Worm (Caenorhabditis elegans) whole organism, mixed stage, embryonic: Measurements from ENCODE around the gene sek-5.
A peak's percentile ranks its signal among the peaks of the same experiment; 100 is the strongest.

ENCODE experiments used
- M03D4.4 ChIP-seq: sonication (generic microtip); optimal IDR thresholded peaks from 2 replicates; lab custom pipeline; 2017; ENCODE audit warnings: mild to moderate bottlenecking, missing genetic modification characterization, missing compliant biosample characterization
- bed-3 ChIP-seq: fragments of 200-800 bp; sonication (Bioruptor generic); optimal IDR thresholded peaks from 3 replicates; lab custom pipeline; 2018; ENCODE audit warnings: mild to moderate bottlenecking, missing genetic modification characterization, moderate library complexity, missing compliant biosample characterization
- blmp-1 ChIP-seq: fragments of 150-350 bp; optimal IDR thresholded peaks from 2 replicates; lab custom pipeline; 2014; ENCODE audit warnings: missing biosample characterization, missing genetic modification characterization
- ceh-39 ChIP-seq: fragments of 150-350 bp; optimal IDR thresholded peaks from 2 replicates; lab custom pipeline; 2014; ENCODE audit warnings: missing biosample characterization, missing genetic modification characterization
- ceh-43 ChIP-seq: fragments of 200-800 bp; sonication (Bioruptor generic); optimal IDR thresholded peaks from 2 replicates; lab custom pipeline; 2018; ENCODE audit warnings: mild to moderate bottlenecking, missing genetic modification characterization, moderate library complexity, missing compliant biosample characterization
- ceh-83 ChIP-seq: fragments of 200-800 bp; sonication (Bioruptor generic); optimal IDR thresholded peaks from 2 replicates; lab custom pipeline; 2018; ENCODE audit warnings: mild to moderate bottlenecking, missing genetic modification characterization, missing compliant biosample characterization
- ces-1 ChIP-seq: fragments of 150-350 bp; optimal IDR thresholded peaks from 2 replicates; lab custom pipeline; 2014; ENCODE audit warnings: missing biosample characterization, missing genetic modification reagents, missing genetic modification characterization
- cnd-1 ChIP-seq: fragments of 200-800 bp; sonication (Bioruptor generic); optimal IDR thresholded peaks from 2 replicates; lab custom pipeline; 2018; ENCODE audit warnings: mild to moderate bottlenecking, missing genetic modification characterization, missing compliant biosample characterization
- drap-1 ChIP-seq: fragments of 200-800 bp; sonication (Bioruptor generic); optimal IDR thresholded peaks from 3 replicates; lab custom pipeline; 2018; ENCODE audit warnings: mild to moderate bottlenecking, missing genetic modification characterization, missing compliant biosample characterization
- elt-1 ChIP-seq: sonication (generic microtip); optimal IDR thresholded peaks from 2 replicates; lab custom pipeline; 2017; ENCODE audit warnings: missing genetic modification characterization, mild to moderate bottlenecking, missing compliant biosample characterization, antibody characterized with exemption, moderate library complexity, borderline replicate concordance; ENCODE audit not compliant: insufficient read depth
- elt-3 ChIP-seq: fragments of 150-350 bp; optimal IDR thresholded peaks from 2 replicates; lab custom pipeline; 2014; ENCODE audit warnings: missing biosample characterization, missing genetic modification characterization
- flh-1 ChIP-seq: fragments of 200-800 bp; sonication (Bioruptor generic); optimal IDR thresholded peaks from 2 replicates; lab custom pipeline; 2018; ENCODE audit warnings: mild to moderate bottlenecking, missing genetic modification characterization, moderate library complexity, missing compliant biosample characterization
- ham-2 ChIP-seq: fragments of 200-800 bp; sonication (Bioruptor generic); optimal IDR thresholded peaks from 2 replicates; lab custom pipeline; 2018; ENCODE audit warnings: mild to moderate bottlenecking, missing genetic modification characterization, missing compliant biosample characterization
- hlh-1 ChIP-seq: fragments of 150-350 bp; optimal IDR thresholded peaks from 2 replicates; lab custom pipeline; 2014; ENCODE audit warnings: missing biosample characterization, missing genetic modification reagents, missing genetic modification characterization
- lin-13 ChIP-seq: fragments of 150-350 bp; optimal IDR thresholded peaks from 2 replicates; lab custom pipeline; 2014; ENCODE audit warnings: missing biosample characterization, missing genetic modification characterization
- lsy-2 ChIP-seq: fragments of 150-350 bp; optimal IDR thresholded peaks from 2 replicates; lab custom pipeline; 2014; ENCODE audit warnings: missing biosample characterization, missing genetic modification characterization
- mep-1 ChIP-seq: fragments of 150-350 bp; optimal IDR thresholded peaks from 2 replicates; lab custom pipeline; 2017; ENCODE audit warnings: missing biosample characterization, missing genetic modification reagents, missing genetic modification characterization, inconsistent platforms
- mls-2 ChIP-seq: sonication (generic microtip); optimal IDR thresholded peaks from 2 replicates; lab custom pipeline; 2016; ENCODE audit warnings: mild to moderate bottlenecking, missing genetic modification characterization, moderate library complexity, missing compliant biosample characterization
- nhr-12 ChIP-seq: fragments of 150-350 bp; optimal IDR thresholded peaks from 2 replicates; lab custom pipeline; 2014; ENCODE audit warnings: missing biosample characterization, missing genetic modification characterization
- nhr-2 ChIP-seq: fragments of 150-350 bp; optimal IDR thresholded peaks from 2 replicates; lab custom pipeline; 2014; ENCODE audit warnings: missing biosample characterization, missing genetic modification characterization
- nhr-237 ChIP-seq: fragments of 150-350 bp; optimal IDR thresholded peaks from 2 replicates; lab custom pipeline; 2014; ENCODE audit warnings: missing biosample characterization, missing genetic modification characterization
- nhr-28 ChIP-seq: fragments of 150-350 bp; optimal IDR thresholded peaks from 2 replicates; lab custom pipeline; 2014; ENCODE audit warnings: missing biosample characterization, missing genetic modification characterization
- nhr-76 ChIP-seq: sonication (generic microtip); optimal IDR thresholded peaks from 2 replicates; lab custom pipeline; 2017; ENCODE audit warnings: missing biosample characterization, missing genetic modification characterization
- pha-4 ChIP-seq: fragments of 150-350 bp; optimal IDR thresholded peaks from 2 replicates; lab custom pipeline; 2018; ENCODE audit warnings: missing biosample characterization, missing genetic modification reagents, missing genetic modification characterization
- sem-2 ChIP-seq: fragments of 200-800 bp; sonication (Bioruptor generic); optimal IDR thresholded peaks from 2 replicates; lab custom pipeline; 2018; ENCODE audit warnings: mild to moderate bottlenecking, missing genetic modification characterization, missing compliant biosample characterization
- snpc-4 ChIP-seq: fragments of 150-350 bp; optimal IDR thresholded peaks from 2 replicates; lab custom pipeline; 2014; ENCODE audit warnings: missing biosample characterization, missing genetic modification characterization
- sptf-1 ChIP-seq: sonication (generic microtip); optimal IDR thresholded peaks from 2 replicates; lab custom pipeline; 2017; ENCODE audit warnings: mild to moderate bottlenecking, missing genetic modification characterization, moderate library complexity, missing compliant biosample characterization
- tbx-8 ChIP-seq: fragments of 200-800 bp; sonication (Bioruptor generic); optimal IDR thresholded peaks from 2 replicates; lab custom pipeline; 2018; ENCODE audit warnings: mild to moderate bottlenecking, missing genetic modification characterization, moderate library complexity, missing compliant biosample characterization
- unc-120 ChIP-seq: sonication (generic microtip); optimal IDR thresholded peaks from 2 replicates; lab custom pipeline; 2017; ENCODE audit warnings: missing genetic modification characterization, missing compliant biosample characterization; ENCODE audit not compliant: poor library complexity, severe bottlenecking
- unc-39 ChIP-seq: fragments of 150-350 bp; optimal IDR thresholded peaks from 2 replicates; lab custom pipeline; 2014; ENCODE audit warnings: missing biosample characterization, missing genetic modification characterization
- unc-62 ChIP-seq: fragments of 150-350 bp; optimal IDR thresholded peaks from 2 replicates; lab custom pipeline; 2014; ENCODE audit warnings: missing biosample characterization, missing genetic modification reagents, missing genetic modification characterization
- zip-8 ChIP-seq: fragments of 150-350 bp; optimal IDR thresholded peaks from 2 replicates; lab custom pipeline; 2014; ENCODE audit warnings: missing biosample characterization, missing genetic modification characterization
- ztf-11 ChIP-seq: fragments of 150-350 bp; optimal IDR thresholded peaks from 2 replicates; lab custom pipeline; 2014; ENCODE audit warnings: missing biosample characterization, missing genetic modification characterization

Gene sek-5

ce11 chrX:5386558-5386957 is 9.2 kb downstream of the sek-5 start, which contains the start of gene kcnl-3:
kcnl-3 (plus strand) TSS chrX:5386858.
- no peak for TF ChIP-seq nhr-237 (tag; lab: Kevin White, UChicago)
- no peak for TF ChIP-seq elt-3
- TF ChIP-seq ztf-11 (tag; lab: Kevin White, UChicago), result no peak
- TF ChIP-seq ceh-83 (GFP tag; lab: Kevin White, UChicago), result no peak
- TF ChIP-seq blmp-1 (tag; lab: Kevin White, UChicago), result no peak
- no peak for TF ChIP-seq ceh-43 (GFP tag; lab: Kevin White, UChicago)
- no peak for TF ChIP-seq sptf-1 (tag; lab: Kevin White, UChicago)
- TF ChIP-seq hlh-1 (tag; lab: Kevin White, UChicago), result no peak
- no peak for TF ChIP-seq snpc-4
- TF ChIP-seq pha-4 (tag; lab: Kevin White, UChicago), result no peak
- no peak for TF ChIP-seq unc-39 (tag; lab: Kevin White, UChicago)
- no peak for TF ChIP-seq bed-3 (GFP tag; lab: Kevin White, UChicago)
- no peak for TF ChIP-seq ces-1 (GFP tag; lab: Kevin White, UChicago)
- TF ChIP-seq mls-2, result no peak

- TF ChIP-seq unc-120, result no peak
- no peak for TF ChIP-seq nhr-28 (tag; lab: Kevin White, UChicago)
Measured at ce11 chrX:5387629-5388028, 10.2 kb downstream of the sek-5 start.

ce11 chrX:5397300-5397699 is 19.9 kb downstream of the sek-5 start, which contains the start of gene C03F11.2:
C03F11.2 (minus strand) TSS chrX:5397400.
- TF ChIP-seq M03D4.4 (tag; lab: Kevin White, UChicago) (no peak), hlh-1 (tag; lab: Kevin White, UChicago) (no peak), ceh-39 (no peak), ces-1 (GFP tag; lab: Kevin White, UChicago) (no peak), ztf-11 (tag; lab: Kevin White, UChicago) (no peak), blmp-1 (tag; lab: Kevin White, UChicago) (no peak), nhr-237 (tag; lab: Kevin White, UChicago) (no peak), sem-2 (GFP tag; lab: Kevin White, UChicago) (no peak), nhr-2 (tag; lab: Kevin White, UChicago) (no peak), mls-2 (no peak), tbx-8 (GFP tag; lab: Kevin White, UChicago) (no peak), snpc-4 (no peak), elt-3 (no peak), cnd-1 (tag; lab: Kevin White, UChicago) (no peak)

ce11 chrX:5400524-5400923 is 23.1 kb downstream of the sek-5 start, which contains the start of gene scav-1:
scav-1 (minus strand) TSS chrX:5400584.
- no peak for TF ChIP-seq zip-8 (tag; lab: Kevin White, UChicago)
- no peak for TF ChIP-seq flh-1 (GFP tag; lab: Kevin White, UChicago)
- TF ChIP-seq lsy-2 (tag; lab: Kevin White, UChicago), result no peak
- TF ChIP-seq blmp-1 (tag; lab: Kevin White, UChicago), result no peak
- TF ChIP-seq ces-1 (GFP tag; lab: Kevin White, UChicago), result no peak
- TF ChIP-seq nhr-12 (tag; lab: Kevin White, UChicago), result no peak
- TF ChIP-seq nhr-2 (tag; lab: Kevin White, UChicago), result no peak
- no peak for TF ChIP-seq bed-3 (GFP tag; lab: Kevin White, UChicago)
- no peak for TF ChIP-seq ztf-11 (tag; lab: Kevin White, UChicago)
- no peak for TF ChIP-seq snpc-4
- TF ChIP-seq hlh-1 (tag; lab: Kevin White, UChicago), result no peak
- TF ChIP-seq unc-120, result no peak
- no peak for TF ChIP-seq ceh-83 (GFP tag; lab: Kevin White, UChicago)
- no peak for TF ChIP-seq ceh-39
- no peak for TF ChIP-seq sem-2 (GFP tag; lab: Kevin White, UChicago)
- no peak for TF ChIP-seq lin-13 (tag; lab: Kevin White, UChicago)
- TF ChIP-seq mep-1 (tag; lab: Kevin White, UChicago), result no peak
- no peak for TF ChIP-seq sptf-1 (tag; lab: Kevin White, UChicago)
- no peak for TF ChIP-seq tbx-8 (GFP tag; lab: Kevin White, UChicago)
- TF ChIP-seq unc-39 (tag; lab: Kevin White, UChicago), result no peak

ce11 chrX:5406345-5406744 is 28.9 kb downstream of the sek-5 start, which contains the start of gene C03F11.4:
C03F11.4 (minus strand) TSS chrX:5406445.
- TF ChIP-seq flh-1 (GFP tag; lab: Kevin White, UChicago), result no peak
- TF ChIP-seq elt-3, result no peak

- TF ChIP-seq unc-62 (no peak), blmp-1 (tag; lab: Kevin White, UChicago) (no peak), nhr-28 (tag; lab: Kevin White, UChicago) (no peak), zip-8 (tag; lab: Kevin White, UChicago) (no peak), bed-3 (GFP tag; lab: Kevin White, UChicago) (peak; percentile 17), lin-13 (tag; lab: Kevin White, UChicago) (no peak), mep-1 (tag; lab: Kevin White, UChicago) (peak; percentile 5), nhr-76 (tag; lab: Kevin White, UChicago) (no peak), drap-1 (GFP tag; lab: Kevin White, UChicago) (peak; percentile 60), cnd-1 (tag; lab: Kevin White, UChicago) (peak; percentile 53), ham-2 (GFP tag; lab: Kevin White, UChicago) (peak; percentile 2), ceh-83 (GFP tag; lab: Kevin White, UChicago) (peak; percentile 82), nhr-12 (tag; lab: Kevin White, UChicago) (no peak), ceh-43 (GFP tag; lab: Kevin White, UChicago) (peak; percentile 50), sem-2 (GFP tag; lab: Kevin White, UChicago) (peak; percentile 27), ceh-39 (no peak), ztf-11 (tag; lab: Kevin White, UChicago) (no peak), M03D4.4 (tag; lab: Kevin White, UChicago) (peak; percentile 53), unc-39 (tag; lab: Kevin White, UChicago) (no peak), snpc-4 (no peak), ces-1 (GFP tag; lab: Kevin White, UChicago) (no peak), sptf-1 (tag; lab: Kevin White, UChicago) (peak; percentile 72), elt-1 (tag; lab: Kevin White, UChicago) (no peak), mls-2 (peak; percentile 70)
Measured at ce11 chrX:5407271-5407670, 29.9 kb downstream of the sek-5 start.
